Worm (Caenorhabditis elegans): ENCODE results near the gene daf-36.
A peak's percentile ranks its signal among the peaks of the same experiment; 100 is the strongest.

daf-36 gene

DNA sequence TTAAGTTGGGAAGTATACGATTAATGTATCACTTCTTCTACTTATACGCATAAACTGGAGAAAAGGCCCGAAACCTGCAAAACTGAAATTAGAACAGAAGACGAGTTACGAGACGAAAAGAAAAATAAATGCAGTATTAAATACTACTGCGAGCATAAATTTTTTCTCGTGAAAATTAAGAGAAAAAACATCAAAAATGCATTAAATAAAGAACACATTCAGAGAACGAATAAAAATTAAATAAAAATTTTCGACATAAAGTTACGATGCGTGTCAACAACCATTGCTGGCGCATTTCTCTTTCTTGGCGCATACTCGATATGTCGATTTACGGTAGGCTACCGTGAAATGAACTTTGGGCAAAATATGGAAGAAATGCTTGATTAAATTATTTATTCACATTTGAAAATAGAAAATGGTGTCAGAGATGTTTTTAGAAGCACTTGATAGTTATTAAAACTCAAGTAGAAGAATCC, 20.6 kb downstream of the daf-36 start, which contains the start of the genes ZK856.19 and ZK856.11:
ZK856.19 (minus strand) TSS at position 51 of the 476 bp plus-strand sequence.
ZK856.11 (minus strand) TSS at position 76 of the 476 bp plus-strand sequence.
- TF ChIP-seq alr-1 (tag; optimal IDR thresholded peaks at IDR 0.05) (no peak), lin-13 (GFP tag; optimal IDR thresholded peaks at IDR 0.05) (peak; percentile 51), C34F6.9 (tag; optimal IDR thresholded peaks at IDR 0.05) (peak; percentile 86), gmeb-1 (tag; optimal IDR thresholded peaks at IDR 0.05) (peak; percentile 80), nhr-25 (tag; optimal IDR thresholded peaks at IDR 0.05) (peak; percentile 66), lsy-2 (tag; optimal IDR thresholded peaks at IDR 0.05) (peak; percentile 67 to 89), crh-2 (tag; optimal IDR thresholded peaks at IDR 0.05) (peak; percentile 76), mab-5 (tag; optimal IDR thresholded peaks at IDR 0.05) (peak; percentile 37), nhr-21 (tag; optimal IDR thresholded peaks at IDR 0.05) (peak; percentile 41), unc-55 (GFP tag; optimal IDR thresholded peaks at IDR 0.05) (peak; percentile 72), mdl-1 (tag; optimal IDR thresholded peaks at IDR 0.05) (no peak), nhr-129 (tag; optimal IDR thresholded peaks at IDR 0.05) (peak; percentile 43), lin-39 (tag; optimal IDR thresholded peaks at IDR 0.05) (no peak), ama-1 (optimal IDR thresholded peaks at IDR 0.05) (peak; percentile 25), nhr-77 (tag; optimal IDR thresholded peaks at IDR 0.05) (no peak), sma-3 (GFP tag; optimal IDR thresholded peaks at IDR 0.05) (peak; percentile 62), sem-4 (tag; optimal IDR thresholded peaks at IDR 0.05) (peak; percentile 21), R02D3.7 (tag; optimal IDR thresholded peaks at IDR 0.05) (peak; percentile 52), sma-9 (GFP tag; optimal IDR thresholded peaks at IDR 0.05) (peak; percentile 41), sma-9 (tag; optimal IDR thresholded peaks at IDR 0.05) (no peak)

DNA sequence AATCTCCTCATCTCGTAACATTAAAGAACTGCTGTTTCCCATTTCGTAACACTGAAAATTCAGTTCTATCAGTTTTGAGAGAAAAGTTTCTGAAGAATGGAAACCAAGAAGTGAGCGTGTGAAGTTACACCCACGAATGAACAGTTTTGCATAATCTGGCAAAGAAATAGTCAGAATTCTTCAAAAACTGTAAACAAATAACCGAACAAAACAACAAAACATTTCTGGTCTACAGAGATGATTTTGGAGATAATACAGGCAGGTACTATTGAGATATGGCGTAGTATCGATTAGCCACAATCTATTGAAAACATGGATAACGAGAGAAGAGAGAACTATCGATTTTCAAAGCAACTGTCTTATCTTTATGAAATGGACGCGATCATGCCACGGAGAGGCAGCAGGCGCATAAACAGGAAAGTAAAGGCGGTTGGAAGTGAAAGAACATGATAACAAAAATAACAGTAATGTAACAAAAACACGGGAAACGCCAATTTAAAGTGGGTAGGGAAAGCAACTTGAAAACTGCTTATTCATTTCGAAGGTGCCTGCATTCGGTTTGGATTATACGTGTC, 22.0 kb downstream of the daf-36 start, which contains the start of gene chpf-1:
chpf-1 (minus strand) TSS at position 51 of the 575 bp plus-strand sequence.
- peak; percentile 14 for TF ChIP-seq nhr-129 (tag; optimal IDR thresholded peaks at IDR 0.05)
- no peak for TF ChIP-seq alr-1 (tag; optimal IDR thresholded peaks at IDR 0.05)
- TF ChIP-seq fos-1 (tag; optimal IDR thresholded peaks at IDR 0.05): peak; percentile 70
- TF ChIP-seq lsy-2 (tag; optimal IDR thresholded peaks at IDR 0.05): peak in 1 of 2 experiments; percentile 0
- no peak for TF ChIP-seq Y55F3AM.14 (GFP tag; optimal IDR thresholded peaks at IDR 0.05)
- TF ChIP-seq mdl-1 (tag; optimal IDR thresholded peaks at IDR 0.05): no peak
- peak; percentile 59 for TF ChIP-seq blmp-1 (tag; optimal IDR thresholded peaks at IDR 0.05; ENCODE audit: insufficient read depth)
- TF ChIP-seq ama-1 (optimal IDR thresholded peaks at IDR 0.05): peak; percentile 17
- TF ChIP-seq mab-5 (tag; optimal IDR thresholded peaks at IDR 0.05): no peak
- no peak for TF ChIP-seq peb-1 (tag; optimal IDR thresholded peaks at IDR 0.05)
- TF ChIP-seq crh-2 (tag; optimal IDR thresholded peaks at IDR 0.05): peak; percentile 76
- TF ChIP-seq lin-11 (tag; optimal IDR thresholded peaks at IDR 0.05): no peak
- TF ChIP-seq sma-9 (GFP tag; optimal IDR thresholded peaks at IDR 0.05): peak; percentile 2
- TF ChIP-seq sma-9 (tag; optimal IDR thresholded peaks at IDR 0.05): no peak
- no peak for TF ChIP-seq F13H6.1 (tag; optimal IDR thresholded peaks at IDR 0.05)

DNA sequence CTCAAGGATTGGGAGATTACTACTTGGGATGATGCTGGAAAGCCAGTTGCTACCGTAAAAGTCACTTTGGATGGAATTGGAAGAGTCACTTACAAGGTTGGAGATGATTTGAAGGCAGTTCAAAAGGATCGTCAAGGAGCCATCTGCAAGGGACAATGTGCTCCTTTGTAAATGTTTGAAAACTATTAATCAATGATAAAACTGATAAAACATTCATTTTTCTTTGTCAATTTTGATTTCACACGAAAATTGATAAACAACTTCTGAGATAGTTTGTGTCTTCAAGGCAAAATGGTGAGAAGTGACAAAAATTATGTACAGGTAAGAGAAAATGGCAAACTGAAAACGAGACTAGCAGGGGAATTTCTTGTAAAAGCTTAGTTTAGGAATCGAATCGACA, 23.2 kb downstream of the daf-36 start:
- no peak for TF ChIP-seq gmeb-1 (tag; optimal IDR thresholded peaks at IDR 0.05)
- no peak for TF ChIP-seq lsy-2 (tag; optimal IDR thresholded peaks at IDR 0.05)
- no peak for TF ChIP-seq mdl-1 (tag; optimal IDR thresholded peaks at IDR 0.05)
- no peak for TF ChIP-seq ztf-1 (GFP tag; conservative IDR thresholded peaks at IDR 0.05)
- TF ChIP-seq aly-2 (tag; optimal IDR thresholded peaks at IDR 0.05): no peak
- no peak for TF ChIP-seq elt-3 (tag; optimal IDR thresholded peaks at IDR 0.05)
- TF ChIP-seq nhr-77 (tag; optimal IDR thresholded peaks at IDR 0.05): no peak
- TF ChIP-seq Y55F3AM.14 (GFP tag; optimal IDR thresholded peaks at IDR 0.05): no peak
- no peak for TF ChIP-seq skn-1 (tag; optimal IDR thresholded peaks at IDR 0.05)
- no peak for TF ChIP-seq nhr-23 (tag; optimal IDR thresholded peaks at IDR 0.05)

DNA sequence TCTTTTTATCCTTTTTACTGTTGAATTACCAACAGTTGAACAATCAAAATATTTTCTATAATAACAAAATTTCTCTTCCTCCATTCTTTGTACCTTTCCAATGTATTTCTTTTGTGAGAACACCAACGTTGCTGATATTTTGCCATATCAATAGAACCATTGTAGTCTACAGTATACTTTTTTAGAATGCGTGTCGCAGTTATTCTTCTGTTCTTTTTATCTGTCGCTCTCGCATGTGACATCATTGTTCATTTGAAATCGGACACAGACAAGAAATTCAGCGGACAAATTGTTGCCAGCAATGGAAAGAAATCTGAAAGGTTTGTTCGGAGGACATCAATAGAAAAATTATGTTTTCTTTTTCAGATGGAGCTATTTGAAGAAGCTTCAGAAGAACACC, 23.6 kb downstream of the daf-36 start, which contains the start of gene ZK856.7:
ZK856.7 (plus strand) TSS at position 186 of the 400 bp plus-strand sequence.
- TF ChIP-seq crh-2 (tag; optimal IDR thresholded peaks at IDR 0.05) (peak; percentile 37), lsy-2 (tag; optimal IDR thresholded peaks at IDR 0.05) (peak in 1 of 2 experiments; percentile 11), nhr-25 (tag; optimal IDR thresholded peaks at IDR 0.05) (peak; percentile 25), skn-1 (tag; optimal IDR thresholded peaks at IDR 0.05) (no peak), nhr-21 (tag; optimal IDR thresholded peaks at IDR 0.05) (no peak)

- TF ChIP-seq R02D3.7 (tag; optimal IDR thresholded peaks at IDR 0.05): no peak
Measured at ce11 chrV:10198386-10198785, 27.1 kb downstream of the daf-36 start, which contains the start of gene ZK856.6. Gene ZK856.6, plus strand, starts transcription at chrV:10198686.
